Worm (Caenorhabditis elegans): ENCODE data around the gene F17C11.11.

Gene F17C11.11

DNA sequence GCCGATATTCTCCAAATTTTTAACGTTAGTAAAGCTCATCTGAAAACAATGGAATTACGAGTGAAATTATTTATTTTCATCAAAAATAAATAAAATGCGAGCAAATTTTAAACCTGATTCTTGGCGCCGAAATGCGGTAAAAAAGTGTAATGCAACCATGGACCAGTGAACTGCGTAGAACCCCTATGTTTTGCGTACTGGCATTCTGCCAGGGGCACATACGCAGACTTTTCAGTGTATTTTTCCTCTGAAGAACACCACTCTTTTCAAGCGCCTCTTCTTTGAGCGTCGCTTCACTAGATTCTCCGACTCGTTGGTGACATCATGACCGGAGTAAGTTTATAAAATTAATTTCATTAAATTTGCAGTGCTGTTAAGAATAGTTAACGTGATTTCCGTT is 26.9 kb upstream of the F17C11.11 start, which contains the start of the genes ctf-4 and eef-1G (continued):
- TF ChIP-seq unc-62 (GFP tag; optimal IDR thresholded peaks at IDR 0.05) (no peak), dsc-1 (tag; optimal IDR thresholded peaks at IDR 0.05) (peak; percentile 95), lsy-2 (tag; optimal IDR thresholded peaks at IDR 0.05) (peak; percentile 94 to 97), ets-5 (GFP tag; IDR thresholded peaks at IDR 0.05) (no peak), mdl-1 (tag; optimal IDR thresholded peaks at IDR 0.05) (peak in 1 of 2 experiments; percentile 93), nhr-11 (tag; optimal IDR thresholded peaks at IDR 0.05) (peak; percentile 69), zag-1 (tag; optimal IDR thresholded peaks at IDR 0.05) (peak; percentile 46), pqm-1 (tag; optimal IDR thresholded peaks at IDR 0.05) (no peak), lir-3 (tag; optimal IDR thresholded peaks at IDR 0.05; ENCODE audit: poor library complexity) (peak; percentile 81), nhr-20 (tag; optimal IDR thresholded peaks at IDR 0.05) (peak; percentile 99), ztf-4 (tag; optimal IDR thresholded peaks at IDR 0.05) (peak; percentile 93), hpl-2 (GFP tag; optimal IDR thresholded peaks at IDR 0.05) (peak; percentile 89), tlp-1 (tag; optimal IDR thresholded peaks at IDR 0.05) (no peak), fkh-4 (tag; optimal IDR thresholded peaks at IDR 0.05; ENCODE audit: borderline replicate concordance) (peak; percentile 67), zip-4 (GFP tag; optimal IDR thresholded peaks at IDR 0.05) (peak; percentile 85), nhr-71 (tag; optimal IDR thresholded peaks at IDR 0.05) (peak; percentile 98), nhr-19 (GFP tag; conservative IDR thresholded peaks at IDR 0.05) (peak; percentile 99), C16A3.4 (tag; optimal IDR thresholded peaks at IDR 0.05) (peak; percentile 98), pag-3 (tag; optimal IDR thresholded peaks at IDR 0.05; ENCODE audit: borderline replicate concordance, insufficient read depth) (no peak), hlh-4 (tag; optimal IDR thresholded peaks at IDR 0.05) (no peak), C04F5.9 (tag; optimal IDR thresholded peaks at IDR 0.05) (peak; percentile 53), rnt-1 (tag; optimal IDR thresholded peaks at IDR 0.05) (peak; percentile 96), lin-14 (GFP tag; optimal IDR thresholded peaks at IDR 0.05) (peak; percentile 99), fkh-8 (tag; optimal IDR thresholded peaks at IDR 0.05) (peak; percentile 97), swsn-7 (tag; optimal IDR thresholded peaks at IDR 0.05) (peak; percentile 95), ceh-90 (tag; optimal IDR thresholded peaks at IDR 0.05) (no peak), efl-1 (optimal IDR thresholded peaks at IDR 0.05) (peak; percentile 96 to 99), efl-1 (GFP tag; optimal IDR thresholded peaks at IDR 0.05 in 1 of 2) (peak; percentile 94 to 99), fkh-10 (GFP tag; optimal IDR thresholded peaks at IDR 0.05) (peak; percentile 80), irx-1 (tag; optimal IDR thresholded peaks at IDR 0.05) (peak; percentile 90), nhr-90 (tag; optimal IDR thresholded peaks at IDR 0.05; ENCODE audit: poor library complexity) (peak; percentile 96), unc-98 (GFP tag; IDR thresholded peaks at IDR 0.05) (peak; percentile 72), sup-37 (GFP tag; optimal IDR thresholded peaks at IDR 0.05) (peak; percentile 71), ceh-63 (GFP tag; optimal IDR thresholded peaks at IDR 0.05) (no peak), mef-2 (tag; optimal IDR thresholded peaks at IDR 0.05) (peak; percentile 48), elt-2 (tag; optimal IDR thresholded peaks at IDR 0.05) (peak; percentile 92), C34B4.2 (tag; optimal IDR thresholded peaks at IDR 0.05) (no peak), vab-15 (tag; optimal IDR thresholded peaks at IDR 0.05) (peak; percentile 74), nhr-237 (tag; optimal IDR thresholded peaks at IDR 0.05) (peak; percentile 89), Y116A8C.19 (tag; optimal IDR thresholded peaks at IDR 0.05; ENCODE audit: borderline replicate concordance) (no peak), lin-15B (tag; optimal IDR thresholded peaks at IDR 0.05) (peak; percentile 92), ztf-11 (tag; optimal IDR thresholded peaks at IDR 0.05) (peak in 1 of 2 experiments; percentile 67), skn-1 (tag; optimal IDR thresholded peaks at IDR 0.05) (peak; percentile 96), unc-130 (tag; optimal IDR thresholded peaks at IDR 0.05) (peak; percentile 99), ceh-88 (GFP tag; IDR thresholded peaks at IDR 0.05) (peak; percentile 85), alr-1 (tag; optimal IDR thresholded peaks at IDR 0.05; ENCODE audit: borderline replicate concordance) (no peak), fos-1 (tag; optimal IDR thresholded peaks at IDR 0.05) (peak; percentile 93), hlh-17 (GFP tag; optimal IDR thresholded peaks at IDR 0.05; ENCODE audit: borderline replicate concordance) (no peak), unc-86 (tag; optimal IDR thresholded peaks at IDR 0.05) (peak; percentile 91), pax-3 (tag; optimal IDR thresholded peaks at IDR 0.05) (peak; percentile 91), snpc-4 (tag; optimal IDR thresholded peaks at IDR 0.05) (no peak), ces-1 (GFP tag; optimal IDR thresholded peaks at IDR 0.05) (no peak), unc-30 (tag; optimal IDR thresholded peaks at IDR 0.05) (no peak)
